Fruit fly (Drosophila melanogaster) whole organism, larva: ENCODE data around the gene Hexim.

Experiments
- noc ChIP-seq: fragments of 200-800 bp; sonication (Bioruptor generic); optimal IDR thresholded peaks from 3 replicates; lab custom pipeline; 2019; ENCODE audit warnings: missing biosample characterization, mild to moderate bottlenecking, missing genetic modification characterization, moderate library complexity

The Hexim gene

DNA sequence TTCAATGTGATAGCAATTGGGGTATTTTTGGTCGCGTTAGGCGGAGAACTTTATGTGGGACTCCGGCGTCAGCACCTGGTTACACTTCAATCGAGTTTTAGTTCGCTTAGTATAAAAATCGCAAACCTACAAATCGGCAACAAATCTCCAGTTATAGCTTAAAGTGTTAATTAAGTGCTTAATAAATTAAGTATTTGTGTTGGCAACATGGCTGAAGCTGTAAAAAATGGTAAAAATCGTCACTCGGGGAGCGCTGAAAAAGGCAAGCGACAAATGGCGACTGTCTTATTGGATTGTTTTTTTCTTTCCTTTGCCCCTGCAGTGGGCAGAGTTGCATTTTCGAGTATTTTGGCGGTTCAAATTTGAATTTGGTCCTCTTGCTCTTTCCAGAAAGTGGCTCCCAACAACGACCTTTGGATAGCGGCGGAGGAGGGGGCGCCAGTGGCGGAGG lies at the start of gene Hexim:
TSS of gene Hexim (plus strand) at position 85 of the 451 bp plus-strand sequence.
- TF ChIP-seq noc (tag; lab: Kevin White, UChicago), result no peak

DNA sequence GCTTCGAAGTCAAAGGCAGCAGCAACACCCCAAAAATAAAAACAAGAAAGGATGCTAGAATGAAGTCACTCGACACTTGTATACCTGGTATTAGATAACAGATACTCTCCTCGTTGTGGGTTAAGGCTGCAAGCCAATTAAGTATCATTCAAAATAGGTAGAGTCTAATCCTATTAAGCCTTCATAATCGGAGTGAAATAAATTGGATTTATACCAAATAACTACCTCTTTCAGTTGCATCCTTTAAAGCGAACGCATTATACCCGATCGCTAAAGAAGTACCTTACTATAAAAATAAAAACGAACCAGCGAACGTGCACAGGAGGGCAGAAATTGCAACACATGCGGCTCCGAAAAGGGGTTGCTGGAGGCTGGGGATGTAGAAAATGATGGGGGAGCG lies 36.7 kb upstream of the Hexim start:
- no peak for TF ChIP-seq noc (tag; lab: Kevin White, UChicago)

DNA sequence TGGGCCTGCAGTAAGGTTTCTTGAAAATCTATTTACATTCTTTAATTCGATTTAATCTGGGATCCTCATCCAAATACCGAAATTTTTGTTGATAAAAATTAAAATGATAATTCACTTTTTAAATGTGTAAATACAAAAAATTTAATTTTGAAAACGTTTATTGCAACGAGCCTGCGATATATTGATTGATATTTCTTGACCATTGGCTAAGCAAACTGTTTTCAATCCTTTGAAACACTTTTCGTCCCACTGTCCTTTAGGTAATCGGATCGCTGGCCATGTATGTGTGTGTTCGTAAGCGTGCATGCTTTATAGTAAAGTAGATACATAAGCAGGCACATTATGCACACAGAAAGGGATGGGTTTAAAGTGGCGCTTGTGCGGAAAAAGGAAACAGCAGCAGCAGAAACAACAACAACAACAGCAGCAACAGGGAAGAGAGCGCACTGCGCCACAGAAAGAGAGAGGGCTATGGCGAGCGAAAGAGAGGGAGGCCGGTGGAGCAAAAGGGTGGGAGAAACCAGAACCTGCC lies 35.1 kb upstream of the Hexim start:
- no peak for TF ChIP-seq noc (tag; lab: Kevin White, UChicago)

DNA sequence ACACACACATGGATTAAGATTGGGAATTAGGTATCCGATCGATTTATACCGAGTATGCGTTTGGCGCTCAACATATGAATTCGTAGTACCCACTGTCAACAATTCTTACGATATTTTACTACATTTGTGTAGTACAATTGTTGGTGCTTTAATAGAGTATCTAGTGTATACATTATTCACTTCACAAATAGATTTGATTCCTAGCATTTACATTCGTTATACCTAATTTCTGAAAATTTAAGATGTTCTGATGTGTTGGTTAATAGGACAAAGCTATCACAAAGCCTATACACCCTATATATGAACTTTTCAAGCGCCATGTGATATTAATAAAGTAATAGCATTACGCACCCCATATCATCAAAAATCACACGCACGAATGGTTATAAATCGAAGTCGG lies 34.6 kb upstream of the Hexim start:
- no peak for TF ChIP-seq noc (tag; lab: Kevin White, UChicago)

DNA sequence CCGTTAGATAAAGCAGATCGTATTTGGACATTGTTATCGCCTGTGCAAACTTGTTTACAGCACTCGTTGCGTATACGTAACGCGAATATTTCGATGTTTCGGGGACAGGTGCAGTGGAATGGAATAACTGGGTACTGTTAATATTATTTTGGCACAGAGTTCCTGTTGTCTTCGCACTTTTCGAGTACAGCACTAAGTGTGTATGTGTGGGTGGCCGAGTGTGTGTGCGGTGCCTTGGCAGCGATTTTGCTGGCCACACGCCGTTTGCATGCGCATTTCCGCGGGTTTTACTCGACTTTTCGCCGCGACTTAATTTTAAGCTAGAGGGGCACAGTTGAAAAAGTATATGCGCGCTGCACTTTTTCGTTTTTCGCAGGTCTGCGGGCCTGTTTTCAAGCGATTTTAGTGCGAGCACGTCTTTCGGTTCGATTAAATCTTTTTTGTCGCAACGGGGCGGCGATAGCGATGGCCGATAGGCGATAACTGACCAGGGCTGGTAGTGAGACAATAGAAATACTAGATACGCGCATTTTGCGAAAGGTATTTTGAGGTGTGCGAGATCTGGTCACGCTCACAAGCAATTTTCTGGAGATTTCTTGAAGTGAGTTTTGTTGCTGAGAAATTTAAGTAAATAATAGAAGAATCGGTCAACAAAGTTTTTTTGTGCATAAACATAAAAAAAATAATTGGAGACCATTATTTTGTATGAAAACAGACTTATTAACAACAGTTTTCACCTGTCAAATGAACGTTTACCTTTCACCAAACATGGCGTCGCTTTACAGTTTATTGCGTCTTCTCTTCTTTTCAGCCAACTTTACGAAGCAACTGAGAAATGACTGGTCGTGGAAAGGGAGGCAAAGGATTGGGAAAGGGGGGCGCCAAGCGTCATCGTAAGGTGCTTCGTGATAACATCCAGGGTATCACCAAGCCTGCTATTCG lies 33.8 kb upstream of the Hexim start, which contains the start of the genes put and His4r:
TSS of gene put (minus strand) at position 489 of the 942 bp plus-strand sequence.
TSS of gene His4r (plus strand) at position 541 of the 942 bp plus-strand sequence.
- TF ChIP-seq noc (tag; lab: Kevin White, UChicago), result no peak

DNA sequence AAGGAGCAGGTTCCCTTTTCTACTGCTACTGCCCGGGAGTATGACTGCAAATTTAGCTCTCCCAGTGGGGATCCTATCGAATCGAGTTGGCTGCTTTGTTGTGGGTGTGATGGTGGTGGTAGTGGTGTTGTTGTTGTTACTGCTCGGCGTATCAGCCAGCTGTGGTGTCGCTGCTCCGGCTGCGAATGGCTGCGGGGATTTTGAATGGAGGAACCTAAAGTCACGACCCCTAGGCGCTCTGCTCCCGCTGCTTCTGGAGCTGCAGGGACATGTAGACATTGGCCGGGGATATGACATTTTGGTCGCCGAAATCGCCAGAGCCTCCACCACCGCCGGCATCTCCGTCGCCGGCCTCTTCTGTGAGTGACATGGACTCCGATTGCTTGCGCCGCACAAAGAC lies 32.5 kb upstream of the Hexim start:
- TF ChIP-seq noc (tag; lab: Kevin White, UChicago), result no peak

DNA sequence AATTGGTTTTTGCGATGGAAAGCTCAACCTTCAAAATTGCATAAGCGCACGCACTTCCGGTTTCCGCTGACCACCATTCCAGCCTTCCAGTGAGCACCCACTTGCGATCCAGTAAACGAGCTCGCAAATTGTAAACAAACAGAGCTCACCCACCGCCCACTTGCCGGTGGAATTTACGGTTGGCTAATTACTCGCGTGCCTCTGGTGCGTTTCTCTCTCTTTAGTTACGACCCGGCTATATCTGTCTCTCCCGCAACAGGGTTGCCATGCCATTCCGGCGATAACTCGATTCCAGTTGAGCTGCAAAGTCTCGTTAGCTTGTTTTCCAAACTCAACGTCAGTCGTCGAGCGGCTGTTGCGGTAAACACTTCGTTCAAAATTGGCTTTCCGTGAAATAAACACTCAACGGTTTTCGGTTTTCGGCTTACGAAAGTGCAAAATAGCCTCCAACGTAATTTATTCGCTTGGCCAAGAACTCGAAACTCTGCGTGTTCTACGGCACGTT lies 29.1 kb upstream of the Hexim start, which contains the start of gene Cad88C:
TSS of gene Cad88C (plus strand) at position 360 of the 505 bp plus-strand sequence.
- TF ChIP-seq noc (tag; lab: Kevin White, UChicago), result no peak

DNA sequence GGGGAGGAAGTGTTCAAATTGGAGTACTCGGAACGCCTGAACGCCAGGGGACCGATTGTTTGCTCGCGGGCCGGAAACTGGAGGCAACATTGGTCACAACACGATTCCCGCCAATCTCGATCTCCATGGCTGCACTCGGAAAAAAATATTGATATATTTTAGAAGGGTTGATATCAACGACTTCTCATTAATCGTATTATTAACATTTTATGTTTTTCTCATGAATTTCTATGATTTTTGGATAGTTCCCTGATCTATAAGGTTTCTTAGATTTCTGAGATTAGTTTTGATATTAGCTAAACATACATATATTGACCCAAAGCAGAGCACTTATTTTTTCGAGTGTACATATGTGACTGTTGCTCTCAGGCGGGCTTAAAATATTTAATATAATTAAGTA lies 27.3 kb upstream of the Hexim start:
- no peak for TF ChIP-seq noc (tag; lab: Kevin White, UChicago)

DNA sequence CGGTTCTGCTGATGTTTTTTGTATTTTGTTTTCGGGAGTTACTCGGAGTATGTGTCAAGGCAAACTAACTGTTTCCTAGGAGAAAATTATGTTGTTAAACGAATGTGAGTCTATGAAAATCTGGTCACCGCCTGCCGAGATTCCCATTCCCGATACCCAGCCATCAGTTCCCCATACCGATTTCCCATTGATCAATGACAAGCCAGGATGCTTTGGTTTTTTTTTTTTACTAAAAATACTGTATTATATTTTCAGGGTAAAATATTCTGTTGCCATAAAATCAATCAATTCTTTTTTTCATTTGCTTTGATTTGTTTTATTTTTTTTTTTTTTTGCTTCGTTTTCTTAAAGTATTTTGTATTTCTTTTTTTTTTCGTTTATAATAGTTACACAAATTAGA lies 16.8 kb upstream of the Hexim start, which contains the start of gene CG7886:
TSS of gene CG7886 (minus strand) at position 101 of the 400 bp plus-strand sequence.
- no peak for TF ChIP-seq noc (tag; lab: Kevin White, UChicago)

DNA sequence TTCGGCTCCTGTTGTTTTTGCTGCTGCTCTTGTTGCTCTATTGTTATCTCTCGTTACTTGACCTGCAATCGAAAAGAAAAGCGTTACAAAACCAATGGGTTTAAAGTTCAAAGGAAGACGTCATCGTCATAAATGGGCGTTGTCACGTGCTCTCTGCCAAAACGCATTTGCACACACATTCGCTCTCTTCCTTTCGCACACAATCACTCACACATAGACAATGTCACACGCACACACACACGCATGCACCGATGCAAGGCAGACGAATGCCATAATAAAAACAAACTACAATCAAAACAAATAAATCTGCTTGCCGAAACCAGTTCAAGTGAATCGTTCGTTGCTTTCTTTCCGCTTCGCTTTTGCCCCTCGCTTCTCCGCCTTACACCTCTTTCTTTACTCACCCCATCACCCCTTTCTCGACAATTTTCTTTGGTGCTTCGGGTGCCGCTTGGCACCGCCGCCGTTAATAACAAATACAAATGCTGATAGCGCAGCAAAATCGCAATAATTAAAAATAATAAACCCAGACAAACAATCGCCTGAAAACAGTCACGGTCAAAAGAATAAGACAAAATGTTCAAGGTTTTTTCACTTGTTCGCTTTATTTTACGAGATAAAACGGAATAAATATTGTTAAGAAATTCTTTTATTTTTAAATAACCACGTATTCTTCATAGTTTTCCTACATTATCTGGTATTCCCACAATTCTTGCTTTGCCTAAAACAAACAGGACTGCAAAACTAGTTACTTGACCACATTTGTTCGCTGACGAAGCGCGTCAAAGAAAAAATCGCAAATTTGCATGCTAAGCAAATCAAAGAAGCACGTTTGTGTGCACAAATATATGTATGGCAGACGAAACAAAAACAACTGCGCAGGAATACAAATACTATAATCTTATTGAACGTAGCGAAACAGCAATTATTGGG lies 9.7 kb upstream of the Hexim start:
- peak; percentile 96 for TF ChIP-seq noc (tag; lab: Kevin White, UChicago)

DNA sequence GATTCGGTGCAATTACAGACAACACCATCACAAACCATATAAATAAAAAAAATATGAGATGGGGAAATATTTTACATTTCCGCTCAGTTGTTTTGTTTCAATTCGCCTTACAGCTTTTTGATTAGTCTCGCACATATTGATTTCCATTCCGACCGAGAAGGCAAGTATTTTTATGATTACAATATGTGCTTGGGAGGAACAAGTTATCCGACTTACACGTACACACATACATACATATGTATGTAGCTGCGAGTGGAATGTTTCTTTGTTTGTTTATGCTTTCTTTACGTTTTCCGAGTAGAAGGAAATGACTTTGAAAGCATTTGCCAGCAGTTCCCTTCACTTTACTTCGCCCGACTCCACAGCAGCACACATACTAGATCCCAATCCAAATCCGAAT lies 8.9 kb upstream of the Hexim start:
- no peak for TF ChIP-seq noc (tag; lab: Kevin White, UChicago)

DNA sequence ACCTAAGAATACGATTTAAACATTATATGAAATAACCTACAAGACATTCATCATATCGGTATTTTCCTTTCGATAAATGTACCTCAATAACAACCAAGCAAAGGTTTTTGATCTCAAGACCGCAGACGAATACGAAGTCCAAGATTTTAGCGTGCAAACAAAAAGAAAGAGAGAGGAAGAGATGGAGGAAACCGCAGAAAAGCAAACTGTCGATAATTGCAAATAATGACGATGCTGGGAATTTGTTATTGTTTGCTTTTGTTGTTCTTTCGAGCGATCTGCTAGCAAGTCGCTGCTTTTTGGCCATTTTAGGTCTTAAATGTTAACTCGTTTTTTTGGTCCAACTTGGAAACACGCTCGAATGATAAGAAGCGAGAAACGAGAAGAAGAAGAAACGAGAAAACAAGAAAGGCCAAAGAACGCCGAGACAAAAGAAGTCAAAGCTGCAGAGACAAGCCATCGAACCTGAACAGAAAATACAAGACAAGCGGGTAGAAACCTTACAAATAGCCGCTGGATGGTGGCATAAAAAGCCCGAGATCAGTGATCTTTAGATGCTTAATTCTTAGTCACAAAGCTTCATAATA lies 8.1 kb upstream of the Hexim start:
- peak; percentile 3 for TF ChIP-seq noc (tag; lab: Kevin White, UChicago)

DNA sequence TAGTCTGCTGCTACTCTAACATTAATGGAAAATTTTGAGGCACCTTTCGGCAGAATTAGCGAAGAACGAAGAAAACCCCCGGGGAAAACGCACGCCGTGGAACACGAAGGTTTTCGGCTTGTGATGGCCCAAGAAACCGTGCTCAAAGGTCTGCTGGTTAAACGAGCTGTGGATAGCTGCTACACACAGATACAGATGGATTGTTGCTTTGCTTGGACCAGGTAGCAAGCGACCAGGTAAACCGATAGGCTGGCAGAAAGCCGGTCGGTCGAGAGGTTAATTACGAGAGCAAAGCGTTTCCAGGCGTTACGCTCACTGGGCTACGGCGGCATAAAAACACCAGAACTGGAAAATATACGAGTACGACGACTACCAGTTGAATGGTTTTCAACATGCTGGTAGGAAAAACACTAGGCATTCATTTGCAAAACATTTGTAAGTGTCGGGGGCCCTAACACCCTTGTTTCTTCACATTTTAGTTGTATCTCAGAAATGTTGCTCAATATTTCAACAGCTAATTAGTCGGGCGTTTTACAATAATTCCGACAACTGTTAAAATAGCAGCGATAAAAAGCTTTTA lies 6.8 kb upstream of the Hexim start:
- TF ChIP-seq noc (tag; lab: Kevin White, UChicago), result no peak
